Worm (Caenorhabditis elegans): ENCODE data around the gene pigc-1.

The pigc-1 gene

DNA sequence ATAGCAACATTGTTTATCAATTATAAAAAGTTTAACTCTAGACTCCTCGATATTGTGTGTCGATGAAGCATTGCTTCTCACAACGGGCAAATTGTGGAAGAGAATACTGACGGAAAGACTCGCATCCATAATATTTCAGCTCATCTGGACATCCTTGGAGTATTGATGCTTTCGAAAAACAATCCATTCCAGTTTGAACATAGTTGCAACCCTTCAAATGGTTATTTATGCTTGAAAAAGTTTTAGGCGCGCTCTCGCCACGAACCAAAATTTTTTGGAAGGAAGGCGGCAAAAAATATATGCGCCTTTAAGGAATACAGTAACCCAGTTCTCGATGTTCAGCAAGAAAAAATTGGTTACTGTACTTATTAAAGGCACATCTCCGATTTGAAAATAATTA is 20.5 kb downstream of the pigc-1 start (continued):
- TF ChIP-seq hmg-20 (GFP tag; IDR thresholded peaks at IDR 0.05) = no peak
- no peak for TF ChIP-seq F10E7.11 (tag; optimal IDR thresholded peaks at IDR 0.05)
- no peak for TF ChIP-seq tbp1 (GFP tag; optimal IDR thresholded peaks at IDR 0.05)
- TF ChIP-seq ceh-58 (GFP tag; IDR thresholded peaks at IDR 0.05) = no peak
- TF ChIP-seq cebp-1 (GFP tag; IDR thresholded peaks at IDR 0.05) = no peak
- TF ChIP-seq cebp-1 (tag; optimal IDR thresholded peaks at IDR 0.05) = no peak
- no peak for TF ChIP-seq ceh-40 (GFP tag; IDR thresholded peaks at IDR 0.05)
- TF ChIP-seq ztf-22 (GFP tag; optimal IDR thresholded peaks at IDR 0.05) = no peak
- no peak for TF ChIP-seq madf-8 (GFP tag; conservative IDR thresholded peaks at IDR 0.05)
- no peak for TF ChIP-seq F23B12.7 (tag; optimal IDR thresholded peaks at IDR 0.05; ENCODE audit: insufficient read depth)
- peak in 1 of 2 experiments; percentile 21 for TF ChIP-seq let-607 (tag; optimal IDR thresholded peaks at IDR 0.05)
- TF ChIP-seq attf-3 (GFP tag; conservative IDR thresholded peaks at IDR 0.05) = no peak
- TF ChIP-seq sptf-2 (GFP tag; optimal IDR thresholded peaks at IDR 0.05) = no peak
- no peak for TF ChIP-seq dpl-1 (GFP tag; optimal IDR thresholded peaks at IDR 0.05)
- TF ChIP-seq lag-1 (GFP tag; IDR thresholded peaks at IDR 0.05) = 0 out of 2 replicates have a peak, but pooled peaks have one; percentile 57
- peak in 1 of 3 experiments; percentile 36 for TF ChIP-seq lin-35 (GFP tag; optimal IDR thresholded peaks at IDR 0.05)
- no peak for TF ChIP-seq F57A8.1 (GFP tag; optimal IDR thresholded peaks at IDR 0.05)
- TF ChIP-seq die-1 (tag; optimal IDR thresholded peaks at IDR 0.05) = no peak
- peak; percentile 29; the same call in 1 of the 2 replicates for TF ChIP-seq hmg-1.2 (GFP tag; IDR thresholded peaks at IDR 0.05)
- no peak for TF ChIP-seq ztf-26 (tag; optimal IDR thresholded peaks at IDR 0.05)
- no peak for TF ChIP-seq B0261.1 (tag; optimal IDR thresholded peaks at IDR 0.05)
- peak; percentile 72 for TF ChIP-seq ekl-4 (GFP tag; IDR thresholded peaks at IDR 0.05)
- no peak for TF ChIP-seq egl-18 (GFP tag; IDR thresholded peaks at IDR 0.05)
- TF ChIP-seq ceh-27 (GFP tag; optimal IDR thresholded peaks at IDR 0.05) = no peak
- TF ChIP-seq nhr-90 (tag; optimal IDR thresholded peaks at IDR 0.05) = no peak
- TF ChIP-seq him-1 (tag; optimal IDR thresholded peaks at IDR 0.05) = no peak
- TF ChIP-seq madf-6 (GFP tag; IDR thresholded peaks at IDR 0.05) = no peak
- TF ChIP-seq T26A5.8 (tag; optimal IDR thresholded peaks at IDR 0.05) = no peak

DNA sequence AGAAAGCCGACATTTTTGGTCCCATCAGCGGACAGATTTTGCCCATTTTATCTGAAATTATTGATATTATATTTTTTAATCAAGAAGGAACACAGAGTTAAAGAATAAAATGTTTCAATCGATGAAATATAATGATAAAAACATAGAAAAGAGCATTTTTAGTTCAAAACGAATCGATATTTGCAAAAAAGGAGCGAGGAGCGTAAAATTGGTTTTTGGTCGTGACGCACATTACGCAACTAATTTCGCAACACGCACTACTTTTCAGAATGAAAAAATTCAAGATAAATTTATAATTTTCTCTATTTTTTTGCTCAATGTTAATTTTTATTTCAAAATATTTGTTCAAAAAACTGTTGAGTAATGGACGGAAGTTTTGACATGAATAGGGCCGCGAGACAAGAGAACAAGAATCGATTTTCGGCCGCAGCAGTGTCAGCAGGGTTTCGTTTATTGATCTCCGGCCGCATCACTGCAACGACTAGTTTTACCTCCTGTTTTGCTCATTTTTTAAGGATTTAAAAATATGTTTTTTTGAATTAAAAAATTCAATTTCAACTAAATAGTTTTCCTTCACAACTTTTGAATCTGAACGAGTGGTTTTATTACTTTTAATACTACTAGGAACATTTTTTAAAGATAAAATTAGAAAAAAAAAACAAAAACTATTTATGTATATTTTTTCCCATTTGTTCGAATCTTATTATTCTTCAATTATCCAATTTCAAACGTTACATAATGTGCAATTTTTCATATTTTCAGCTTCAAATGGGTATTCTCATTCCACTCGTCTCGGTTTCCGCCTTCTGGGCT is 21.7 kb downstream of the pigc-1 start, which contains the start of the genes F49C12.12 and vha-17:
Gene F49C12.12, minus strand, starts transcription at position 51 of the 813 bp plus-strand sequence.
Gene vha-17, plus strand, starts transcription at position 763 of the 813 bp plus-strand sequence.
- peak; percentile 49; the same call in 1 of the 2 replicates for TF ChIP-seq dox-1 (GFP tag; IDR thresholded peaks at IDR 0.05)
- no peak for TF ChIP-seq hsf-1 (GFP tag; IDR thresholded peaks at IDR 0.05)
- 0 out of 2 replicates have a peak, but pooled peaks have one; percentile 28 for TF ChIP-seq ekl-4 (GFP tag; IDR thresholded peaks at IDR 0.05)
- TF ChIP-seq madf-10 (tag; optimal IDR thresholded peaks at IDR 0.05) = peak; percentile 8
- no peak for TF ChIP-seq nhr-90 (tag; optimal IDR thresholded peaks at IDR 0.05)
- peak; percentile 13 for TF ChIP-seq ztf-18 (tag; optimal IDR thresholded peaks at IDR 0.05)
- TF ChIP-seq mcd-1 (GFP tag; IDR thresholded peaks at IDR 0.05) = 0 out of 2 replicates have a peak, but pooled peaks have one; percentile 32
- peak; percentile 25 for TF ChIP-seq lin-54 (GFP tag; optimal IDR thresholded peaks at IDR 0.05)
- peak; percentile 82 for TF ChIP-seq cebp-1 (GFP tag; IDR thresholded peaks at IDR 0.05)
- TF ChIP-seq cebp-1 (tag; optimal IDR thresholded peaks at IDR 0.05) = peak; percentile 98
- TF ChIP-seq him-1 (tag; optimal IDR thresholded peaks at IDR 0.05) = peak; percentile 33
- TF ChIP-seq nhr-80 (tag; optimal IDR thresholded peaks at IDR 0.05) = peak; percentile 82
- TF ChIP-seq attf-5 (GFP tag; optimal IDR thresholded peaks at IDR 0.05) = peak; percentile 82
- no peak for TF ChIP-seq F37B4.10 (GFP tag; IDR thresholded peaks at IDR 0.05)
- TF ChIP-seq lsl-1 (GFP tag; optimal IDR thresholded peaks at IDR 0.05) = peak; percentile 0
